Fruit fly (Drosophila melanogaster): ENCODE measurements around the gene Tsf2.

The Tsf2 gene

DNA sequence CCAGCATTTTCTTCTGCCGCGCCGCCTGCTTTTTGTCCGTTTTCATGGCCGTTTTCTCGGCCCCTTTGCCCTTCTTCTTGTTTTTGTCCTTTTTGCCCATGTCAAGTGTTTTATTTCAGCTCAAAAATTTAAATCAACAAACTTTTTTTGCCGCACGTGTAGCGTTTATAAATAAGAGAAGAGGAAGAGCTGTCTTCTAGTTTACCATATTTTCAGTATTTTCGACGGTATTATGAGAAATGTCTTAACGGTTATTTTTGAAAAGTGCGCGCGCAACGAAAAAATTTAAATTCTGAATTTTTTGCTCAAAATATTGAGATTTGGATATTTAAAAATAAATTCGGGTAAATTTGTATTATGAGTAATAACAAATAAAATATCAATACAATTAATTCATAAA lies 3.6 kb upstream of the Tsf2 start, which contains the start of gene CG4069:
TSS of gene CG4069 (minus strand) at position 193 of the 400 bp plus-strand sequence.
- TF ChIP-seq CG8478 (optimal IDR thresholded peaks at IDR 0.05) (no peak), Dll (optimal IDR thresholded peaks at IDR 0.05) (no peak), pan (optimal IDR thresholded peaks at IDR 0.05) (no peak), usp (GFP tag; optimal IDR thresholded peaks at IDR 0.05) (no peak), EcR (GFP tag; optimal IDR thresholded peaks at IDR 0.05) (no peak), psq (optimal IDR thresholded peaks at IDR 0.05) (no peak)

DNA sequence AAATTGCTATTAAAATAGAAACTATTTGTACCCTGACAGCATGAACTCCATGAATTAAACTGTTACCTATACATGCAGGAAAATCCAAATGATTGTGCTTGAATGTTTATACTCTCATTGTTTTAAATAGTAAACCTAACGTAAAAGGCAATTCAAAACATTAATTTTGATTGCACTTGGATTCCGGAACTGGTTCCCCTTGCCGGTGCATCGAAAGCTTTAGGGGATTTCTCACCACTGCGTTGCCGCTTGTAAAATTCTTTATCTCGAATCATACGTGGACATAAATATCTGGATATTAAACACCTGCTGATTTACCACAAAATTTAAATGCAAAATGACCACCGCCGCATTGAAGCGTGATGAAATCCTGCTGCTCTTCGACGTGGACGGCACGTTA lies 794 bp upstream of the Tsf2 start, which contains the start of gene Pmm2:
TSS of gene Pmm2 (plus strand) at position 273 of the 400 bp plus-strand sequence.
- TF ChIP-seq pan (optimal IDR thresholded peaks at IDR 0.05) (no peak), usp (GFP tag; optimal IDR thresholded peaks at IDR 0.05) (no peak), CG8478 (optimal IDR thresholded peaks at IDR 0.05) (no peak), psq (optimal IDR thresholded peaks at IDR 0.05) (no peak), EcR (GFP tag; optimal IDR thresholded peaks at IDR 0.05) (no peak), Dll (optimal IDR thresholded peaks at IDR 0.05) (no peak)

DNA sequence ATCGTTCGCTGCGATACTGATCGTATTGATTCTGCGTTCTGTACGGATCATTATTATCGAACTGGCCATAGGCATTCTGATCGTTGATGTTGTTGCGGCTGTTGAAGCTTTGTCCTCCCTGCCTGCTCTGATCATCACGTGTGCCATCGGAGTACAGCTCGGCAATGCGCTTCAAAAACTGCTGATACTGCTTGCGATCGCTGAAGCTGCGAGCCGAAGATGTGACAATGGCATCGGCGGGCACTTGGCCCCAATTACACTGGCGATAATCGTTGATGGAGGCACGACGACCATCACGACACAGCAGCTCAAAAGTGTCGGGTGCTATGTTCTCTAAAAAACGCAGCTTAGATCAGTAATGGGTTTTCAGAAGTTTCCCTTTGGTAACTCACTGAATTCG lies 1.3 kb downstream of the Tsf2 start:
- no peak for TF ChIP-seq psq (optimal IDR thresholded peaks at IDR 0.05)
- TF ChIP-seq EcR (GFP tag; optimal IDR thresholded peaks at IDR 0.05) = no peak
- TF ChIP-seq CG8478 (optimal IDR thresholded peaks at IDR 0.05) = no peak
- TF ChIP-seq Dll (optimal IDR thresholded peaks at IDR 0.05) = no peak
- TF ChIP-seq pan (optimal IDR thresholded peaks at IDR 0.05) = no peak
- TF ChIP-seq usp (GFP tag; optimal IDR thresholded peaks at IDR 0.05) = no peak

DNA sequence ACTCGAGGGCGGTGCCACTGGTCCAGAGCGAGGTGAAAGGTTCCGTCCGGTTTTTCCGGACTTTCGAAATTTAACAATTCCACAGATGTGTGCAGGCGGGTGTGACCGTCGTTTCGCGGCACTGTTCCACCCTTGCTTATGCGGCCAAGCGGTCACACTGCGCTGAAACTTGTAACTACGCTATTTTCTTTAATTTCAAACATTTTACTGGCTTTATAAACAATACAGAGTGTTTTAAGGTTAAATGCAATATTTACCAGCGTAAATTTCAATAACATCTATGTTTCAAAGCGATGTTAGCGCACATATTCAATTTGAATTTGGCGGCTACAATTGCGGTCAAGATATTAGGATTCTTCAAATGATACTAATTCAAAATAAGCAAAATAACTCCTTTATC lies 3.5 kb downstream of the Tsf2 start, which contains the start of gene nst:
TSS of gene nst (minus strand) at position 128 of the 400 bp plus-strand sequence.
- no peak for TF ChIP-seq usp (GFP tag; optimal IDR thresholded peaks at IDR 0.05)
- no peak for TF ChIP-seq EcR (GFP tag; optimal IDR thresholded peaks at IDR 0.05)
- TF ChIP-seq Dll (optimal IDR thresholded peaks at IDR 0.05) = no peak
- TF ChIP-seq psq (optimal IDR thresholded peaks at IDR 0.05) = no peak
- no peak for TF ChIP-seq pan (optimal IDR thresholded peaks at IDR 0.05)
- TF ChIP-seq CG8478 (optimal IDR thresholded peaks at IDR 0.05) = no peak

DNA sequence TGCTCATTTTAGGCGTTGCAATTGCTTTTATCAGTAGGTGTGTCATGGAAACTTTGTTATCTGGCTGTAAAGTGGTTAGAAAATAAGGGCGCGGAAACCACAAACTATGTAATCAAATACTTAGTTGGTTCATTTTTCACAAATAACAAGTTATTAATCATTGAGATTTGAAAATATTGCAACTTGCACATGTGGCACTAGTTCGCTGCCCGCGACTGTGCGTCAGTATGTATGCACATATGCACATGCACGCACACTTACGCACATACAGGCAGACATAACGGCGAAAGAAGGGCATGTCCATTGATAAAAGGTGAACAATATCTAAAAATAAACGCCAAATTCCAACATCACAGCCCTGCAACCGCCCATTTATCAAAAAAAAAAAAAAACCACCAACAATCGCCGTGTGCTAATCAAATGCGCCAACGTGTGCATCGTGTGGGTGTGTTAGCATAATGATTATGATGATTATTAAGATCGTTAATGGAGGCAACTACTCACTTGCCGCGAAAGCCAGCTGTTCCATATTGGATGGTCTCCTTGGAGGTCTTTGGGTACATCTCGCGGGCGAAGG lies 4.0 kb downstream of the Tsf2 start:
- TF ChIP-seq Dll (optimal IDR thresholded peaks at IDR 0.05) = no peak
- no peak for TF ChIP-seq psq (optimal IDR thresholded peaks at IDR 0.05)
- TF ChIP-seq EcR (GFP tag; optimal IDR thresholded peaks at IDR 0.05) = no peak
- no peak for TF ChIP-seq pan (optimal IDR thresholded peaks at IDR 0.05)
- TF ChIP-seq CG8478 (optimal IDR thresholded peaks at IDR 0.05) = no peak
- no peak for TF ChIP-seq usp (GFP tag; optimal IDR thresholded peaks at IDR 0.05)

DNA sequence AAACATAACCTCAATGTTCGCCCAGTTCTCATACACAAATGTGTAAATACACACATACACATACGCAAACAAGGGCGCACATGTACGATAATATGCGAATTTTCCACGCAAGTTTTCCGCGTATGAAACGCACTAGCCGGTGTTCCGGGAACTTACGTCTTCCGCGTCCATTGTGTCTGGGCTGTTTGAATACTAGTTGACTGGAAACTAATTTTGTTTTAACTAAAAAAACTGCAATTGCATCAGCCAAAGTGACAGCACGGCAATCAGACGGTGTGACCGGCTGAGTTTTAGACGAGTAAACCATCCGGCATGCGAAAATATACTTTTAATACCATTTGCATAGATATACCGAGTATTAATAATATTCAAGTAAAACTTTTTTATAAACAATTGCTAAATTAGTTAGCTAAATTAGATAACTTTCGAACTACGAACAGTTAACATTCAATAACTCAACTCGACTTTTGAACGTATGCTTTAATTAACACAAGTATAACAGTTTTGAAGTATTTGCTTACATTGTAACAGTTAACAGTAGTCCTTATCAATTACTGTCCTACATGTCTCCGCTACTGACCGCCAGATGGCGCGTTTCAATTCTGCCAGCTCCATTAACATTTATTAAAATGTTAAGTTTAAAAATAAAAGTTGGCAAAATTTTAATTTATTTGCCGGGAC lies 7.0 kb downstream of the Tsf2 start, which contains the start of gene eIF2beta:
TSS of gene eIF2beta (minus strand) at position 299 of the 681 bp plus-strand sequence.
- TF ChIP-seq Dll (optimal IDR thresholded peaks at IDR 0.05) (no peak), EcR (GFP tag; optimal IDR thresholded peaks at IDR 0.05) (no peak)

DNA sequence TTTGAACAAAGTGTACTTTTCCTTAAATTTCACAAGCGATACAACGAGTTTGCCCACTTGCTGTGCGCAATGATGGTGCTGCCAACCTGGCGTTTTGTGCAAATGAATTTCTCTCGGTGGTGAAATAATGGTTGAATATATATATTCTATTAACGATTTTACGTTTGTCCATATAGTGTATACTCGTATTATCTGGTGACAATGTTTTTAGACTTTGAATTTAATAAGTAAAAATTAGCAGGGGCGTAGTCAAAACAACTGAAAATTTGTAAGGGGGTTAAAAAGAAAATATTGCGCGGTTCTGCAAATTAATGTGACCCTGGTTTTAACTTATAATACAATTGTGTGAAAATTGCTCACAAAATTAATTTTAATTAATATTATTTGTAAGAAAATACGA lies 9.6 kb downstream of the Tsf2 start, which contains the start of the genes ver and Gcn5:
TSS of gene ver (plus strand) at position 47 of the 400 bp plus-strand sequence.
TSS of gene Gcn5 (minus strand) at position 74 of the 400 bp plus-strand sequence.
- TF ChIP-seq CG8478 (optimal IDR thresholded peaks at IDR 0.05) (no peak), psq (optimal IDR thresholded peaks at IDR 0.05) (no peak), Dll (optimal IDR thresholded peaks at IDR 0.05) (no peak), usp (GFP tag; optimal IDR thresholded peaks at IDR 0.05) (no peak), pan (optimal IDR thresholded peaks at IDR 0.05) (no peak), EcR (GFP tag; optimal IDR thresholded peaks at IDR 0.05) (no peak)

DNA sequence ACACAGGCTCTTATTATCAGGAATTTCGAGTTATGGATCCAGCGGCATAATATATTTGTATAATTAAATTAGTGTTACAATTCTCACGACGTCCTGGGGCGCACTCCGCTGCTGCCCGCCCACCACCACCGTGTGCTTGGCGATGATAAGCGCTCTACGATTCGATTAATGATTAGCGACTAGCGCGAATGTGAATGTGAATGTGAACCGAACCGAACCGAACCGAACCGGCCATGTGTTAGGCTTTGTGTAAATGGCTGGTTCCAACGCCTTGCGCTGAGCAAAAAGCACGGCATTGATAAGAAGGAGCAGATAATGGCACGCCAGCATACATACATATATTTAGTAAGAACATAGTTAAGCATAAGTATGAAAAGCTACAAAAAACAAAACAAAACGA lies 14.2 kb downstream of the Tsf2 start:
- no peak for TF ChIP-seq EcR (GFP tag; optimal IDR thresholded peaks at IDR 0.05)
- no peak for TF ChIP-seq pan (optimal IDR thresholded peaks at IDR 0.05)
- no peak for TF ChIP-seq usp (GFP tag; optimal IDR thresholded peaks at IDR 0.05)
- TF ChIP-seq psq (optimal IDR thresholded peaks at IDR 0.05) = no peak
- no peak for TF ChIP-seq CG8478 (optimal IDR thresholded peaks at IDR 0.05)
- no peak for TF ChIP-seq Dll (optimal IDR thresholded peaks at IDR 0.05)

DNA sequence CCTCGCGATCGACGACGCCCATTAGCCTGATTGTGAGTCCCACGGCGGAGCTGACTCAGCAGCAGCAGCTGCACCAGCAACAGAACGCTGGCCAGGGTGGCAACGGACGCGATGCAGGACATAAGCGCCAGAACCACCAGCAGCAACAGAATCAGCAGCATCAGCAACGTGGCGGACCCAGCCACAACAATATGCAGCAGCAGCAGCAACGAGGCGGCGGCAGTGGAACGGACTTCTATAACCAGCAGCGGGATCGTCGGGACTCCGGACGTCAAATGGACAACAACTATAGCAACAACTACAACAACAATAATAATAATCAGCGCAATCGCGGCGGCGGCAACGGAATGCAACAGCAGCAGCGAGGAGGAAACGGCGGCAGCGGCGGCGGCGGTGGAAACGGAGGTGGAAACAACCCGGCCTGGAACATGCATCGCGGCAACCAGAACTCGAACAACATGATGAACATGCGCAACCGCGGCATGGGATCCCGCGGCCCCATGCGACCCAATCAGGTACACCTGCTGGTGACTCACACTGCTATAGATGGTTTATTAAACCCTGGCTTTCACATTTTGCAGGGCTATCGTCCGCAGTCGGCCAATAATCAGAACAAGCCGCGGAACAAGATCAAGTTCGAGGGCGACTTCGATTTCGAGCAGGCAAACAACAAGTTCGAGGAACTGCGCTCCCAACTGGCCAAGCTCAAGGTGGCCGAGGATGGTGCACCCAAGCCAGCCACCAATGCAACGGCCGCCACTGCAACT lies 15.9 kb downstream of the Tsf2 start:
- TF ChIP-seq Dll (optimal IDR thresholded peaks at IDR 0.05) (no peak), pan (optimal IDR thresholded peaks at IDR 0.05) (no peak), CG8478 (optimal IDR thresholded peaks at IDR 0.05) (no peak), psq (optimal IDR thresholded peaks at IDR 0.05) (no peak), EcR (GFP tag; optimal IDR thresholded peaks at IDR 0.05) (no peak), usp (GFP tag; optimal IDR thresholded peaks at IDR 0.05) (no peak)

DNA sequence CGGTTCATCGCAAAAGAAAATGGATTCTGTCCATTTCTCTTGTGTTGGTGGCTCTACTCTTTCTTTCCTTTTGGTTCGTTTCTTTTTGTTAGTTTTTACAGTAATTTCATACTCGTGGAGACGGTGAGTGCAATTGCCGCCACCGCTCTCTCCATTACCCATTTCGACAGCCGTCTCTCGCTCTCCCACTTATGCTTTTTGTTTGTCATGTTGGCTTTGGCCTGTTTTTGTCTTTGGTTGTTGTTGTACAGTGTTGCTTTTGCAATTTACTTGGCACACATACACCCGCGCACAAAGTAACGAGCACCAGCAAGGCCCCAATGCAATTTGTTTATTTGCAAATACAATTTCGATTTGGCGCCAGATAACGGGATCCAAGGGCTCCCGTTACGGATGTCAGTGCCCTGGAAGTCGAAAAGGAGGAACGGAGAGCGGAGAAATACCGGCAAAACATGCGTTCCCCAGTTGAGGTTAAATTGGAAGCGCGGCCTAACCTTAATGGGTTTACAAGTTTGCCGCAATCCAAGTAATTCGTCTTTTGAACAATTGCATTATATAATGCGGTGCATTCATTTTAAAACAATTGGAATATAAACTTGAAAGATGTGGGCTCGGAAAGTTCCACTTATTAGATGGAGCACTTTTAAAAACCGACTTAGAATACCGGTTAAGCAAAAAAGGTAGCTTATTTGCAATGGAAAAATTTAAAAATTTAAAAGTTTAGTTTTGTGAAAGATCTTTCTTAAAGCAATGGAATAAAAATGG lies 17.7 kb downstream of the Tsf2 start:
- no peak for TF ChIP-seq EcR (GFP tag; optimal IDR thresholded peaks at IDR 0.05)
- TF ChIP-seq psq (optimal IDR thresholded peaks at IDR 0.05) = no peak
- TF ChIP-seq Dll (optimal IDR thresholded peaks at IDR 0.05) = peak; percentile 43
- TF ChIP-seq usp (GFP tag; optimal IDR thresholded peaks at IDR 0.05) = no peak

DNA sequence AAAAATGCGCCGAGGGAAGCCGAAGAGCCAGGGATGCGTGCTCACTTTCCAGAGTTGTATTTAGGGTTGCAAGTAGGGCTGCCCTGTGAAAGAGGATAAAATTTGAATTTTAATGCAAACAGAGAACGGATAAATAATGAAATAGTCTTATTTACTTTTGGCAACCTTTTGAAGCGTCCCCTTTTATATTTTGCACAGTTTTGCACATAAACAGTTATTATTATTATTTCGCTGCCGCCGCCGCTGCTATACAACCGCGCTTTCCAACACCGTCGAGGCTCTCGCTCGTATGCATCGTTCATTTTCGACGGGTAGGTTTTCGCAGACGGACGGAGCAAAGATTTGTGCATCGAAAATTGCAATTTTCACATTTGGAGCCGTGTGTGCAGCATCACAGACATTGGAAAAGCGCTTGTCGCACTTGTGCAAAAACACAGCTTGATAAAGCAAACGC lies 18.7 kb downstream of the Tsf2 start, which contains the start of the genes sti and tral:
TSS of gene sti (minus strand) at position 54 of the 454 bp plus-strand sequence.
TSS of gene tral (plus strand) at position 298 of the 454 bp plus-strand sequence.
- no peak for TF ChIP-seq psq (optimal IDR thresholded peaks at IDR 0.05)
- TF ChIP-seq CG8478 (optimal IDR thresholded peaks at IDR 0.05) = no peak
- TF ChIP-seq pan (optimal IDR thresholded peaks at IDR 0.05) = no peak
- no peak for TF ChIP-seq Dll (optimal IDR thresholded peaks at IDR 0.05)
- TF ChIP-seq usp (GFP tag; optimal IDR thresholded peaks at IDR 0.05) = no peak
- TF ChIP-seq EcR (GFP tag; optimal IDR thresholded peaks at IDR 0.05) = no peak

All from whole organism.